Worm (Caenorhabditis elegans) whole organism, L4 larva: ENCODE measurements around the gene ZC302.3.
A peak's percentile ranks its signal among the peaks of the same experiment; 100 is the strongest.

Source experiments
- ceh-20 ChIP-seq: fragments of 200-800 bp; sonication (Bioruptor generic); IDR thresholded peaks from 2 replicates; pipeline ENCODE4 v1.3.6; 2022; ENCODE audit warnings: missing genetic modification reagents, missing genetic modification characterization, missing compliant biosample characterization
- rbr-2 ChIP-seq: sonication (generic microtip); optimal IDR thresholded peaks from 2 replicates; lab custom pipeline; 2016; ENCODE audit warnings: missing genotype, missing genetic modification characterization, missing compliant biosample characterization

- no peak; the same call in 1 of the 2 replicates for TF ChIP-seq ceh-20 (GFP tag; lab: Robert Waterston, UW)
- peak; percentile 6 for TF ChIP-seq rbr-2
These were observed 24.2 kb downstream of the ZC302.3 start for ce11 chrV:10716865-10717713.
